Worm (Caenorhabditis elegans) whole organism, L1 larva: ENCODE results near the gene Y53F4B.23.

Experiments
- C04F5.9 ChIP-seq: sonication (generic microtip); optimal IDR thresholded peaks from 2 replicates; lab custom pipeline; 2016; ENCODE audit warnings: missing genetic modification characterization, missing compliant biosample characterization
- C34B4.2 ChIP-seq: sonication (generic microtip); optimal IDR thresholded peaks from 2 replicates; lab custom pipeline; 2017; ENCODE audit warnings: mild to moderate bottlenecking, missing genetic modification characterization, missing compliant biosample characterization
- Y116A8C.19 ChIP-seq: sonication (generic microtip); optimal IDR thresholded peaks from 2 replicates; lab custom pipeline; 2016; ENCODE audit warnings: missing compliant biosample characterization, missing genetic modification characterization, borderline replicate concordance
- alr-1 ChIP-seq: fragments of 200-800 bp; sonication (Bioruptor generic); optimal IDR thresholded peaks from 2 replicates; lab custom pipeline; 2018; ENCODE audit warnings: borderline replicate concordance, mild to moderate bottlenecking, missing genetic modification characterization, missing compliant biosample characterization
- aly-2 ChIP-seq: fragments of 150-350 bp; optimal IDR thresholded peaks from 2 replicates; lab custom pipeline; 2014; ENCODE audit warnings: missing biosample characterization, missing genetic modification characterization
- ama-1 ChIP-seq: fragments of 150-350 bp; optimal IDR thresholded peaks from 2 replicates; lab custom pipeline; 2014
- blmp-1 ChIP-seq: fragments of 150-350 bp; optimal IDR thresholded peaks from 2 replicates; lab custom pipeline; 2014; ENCODE audit warnings: missing biosample characterization, missing genetic modification characterization
- ceh-63 ChIP-seq: fragments of 200-800 bp; sonication (Bioruptor generic); optimal IDR thresholded peaks from 2 replicates; lab custom pipeline; 2018; ENCODE audit warnings: mild to moderate bottlenecking, missing genetic modification characterization, missing compliant biosample characterization
- ceh-8 ChIP-seq: fragments of 200-800 bp; sonication (Bioruptor generic); optimal IDR thresholded peaks from 2 replicates; lab custom pipeline; 2018; ENCODE audit warnings: mild to moderate bottlenecking, missing genetic modification characterization, moderate library complexity, missing compliant biosample characterization
- ceh-82 ChIP-seq, 3 experiments: fragments of 150-350 bp in 1 of 3; sonication (generic microtip) in 2 of 3; optimal IDR thresholded peaks; 2 replicates each; lab custom pipeline; 2014 to 2017; ENCODE audit warnings: missing biosample characterization in 3 of 3, missing genetic modification characterization in 3 of 3
- ceh-88 ChIP-seq: fragments of 200-800 bp; sonication (Bioruptor generic); IDR thresholded peaks from 2 replicates; pipeline ENCODE4 v1.3.6; 2022; ENCODE audit warnings: missing genetic modification characterization, missing compliant biosample characterization
- ceh-90 ChIP-seq: sonication (generic microtip); optimal IDR thresholded peaks from 2 replicates; lab custom pipeline; 2016; ENCODE audit warnings: missing genetic modification characterization, missing compliant biosample characterization
- ces-1 ChIP-seq: fragments of 150-350 bp; optimal IDR thresholded peaks from 2 replicates; lab custom pipeline; 2014; ENCODE audit warnings: missing biosample characterization, missing genetic modification reagents, missing genetic modification characterization
- dpl-1 ChIP-seq, 3 experiments: fragments of 150-350 bp in 2 of 3; sonication (generic microtip) in 1 of 3; optimal IDR thresholded peaks; 2 replicates each; lab custom pipeline; 2014 to 2017; ENCODE audit warnings: missing biosample characterization in 3 of 3, missing genetic modification characterization in 3 of 3, missing genetic modification reagents in 3 of 3
- dsc-1 ChIP-seq: sonication (generic microtip); optimal IDR thresholded peaks from 2 replicates; lab custom pipeline; 2016; ENCODE audit warnings: mild to moderate bottlenecking, missing genetic modification characterization, missing compliant biosample characterization
- efl-3 ChIP-seq: fragments of 200-800 bp; sonication (Bioruptor generic); optimal IDR thresholded peaks from 2 replicates; lab custom pipeline; 2018; ENCODE audit warnings: mild to moderate bottlenecking, missing genetic modification characterization, missing compliant biosample characterization
- egl-27 ChIP-seq, 2 experiments: fragments of 150-350 bp in 1 of 2; sonication (generic microtip); optimal IDR thresholded peaks; 3 replicates each; lab custom pipeline; 2017 to 2018; ENCODE audit warnings: missing biosample characterization in 2 of 2, missing genetic modification characterization in 2 of 2, missing genetic modification reagents in 2 of 2
- elt-2 ChIP-seq: sonication (generic microtip); optimal IDR thresholded peaks from 2 replicates; lab custom pipeline; 2016; ENCODE audit warnings: missing genetic modification characterization, mild to moderate bottlenecking, inconsistent platforms, missing compliant biosample characterization, missing genetic modification reagents
- elt-3 ChIP-seq, 6 experiments: fragments of 150-350 bp in 1 of 6; sonication (generic microtip); optimal IDR thresholded peaks; 2 replicates each; lab custom pipeline; 2017 to 2018; ENCODE audit warnings: missing biosample characterization in 6 of 6, missing genetic modification characterization in 6 of 6, inconsistent platforms in 1 of 6
- fkh-10 ChIP-seq: sonication (generic microtip); optimal IDR thresholded peaks from 2 replicates; lab custom pipeline; 2017; ENCODE audit warnings: missing biosample characterization, missing genetic modification reagents, missing genetic modification characterization
- fkh-8 ChIP-seq: sonication (generic microtip); optimal IDR thresholded peaks from 2 replicates; lab custom pipeline; 2016; ENCODE audit warnings: mild to moderate bottlenecking, missing genetic modification characterization, missing compliant biosample characterization
- fos-1 ChIP-seq: fragments of 150-350 bp; optimal IDR thresholded peaks from 2 replicates; lab custom pipeline; 2014; ENCODE audit warnings: missing biosample characterization, missing genetic modification characterization
- grh-1 ChIP-seq: fragments of 200-800 bp; sonication (Bioruptor generic); IDR thresholded peaks from 2 replicates; pipeline ENCODE4 v1.3.6; 2022; ENCODE audit warnings: missing genetic modification reagents, missing genetic modification characterization, missing compliant biosample characterization
- hlh-4 ChIP-seq: sonication (generic microtip); optimal IDR thresholded peaks from 2 replicates; lab custom pipeline; 2016; ENCODE audit warnings: mild to moderate bottlenecking, missing genetic modification characterization, missing compliant biosample characterization
- hpl-2 ChIP-seq: fragments of 150-350 bp; optimal IDR thresholded peaks from 2 replicates; lab custom pipeline; 2014; ENCODE audit warnings: missing biosample characterization, missing genetic modification reagents, missing genetic modification characterization
- irx-1 ChIP-seq: sonication (generic microtip); optimal IDR thresholded peaks from 2 replicates; lab custom pipeline; 2016; ENCODE audit warnings: missing genetic modification characterization, missing compliant biosample characterization
- jun-1 ChIP-seq: fragments of 150-350 bp; optimal IDR thresholded peaks from 2 replicates; lab custom pipeline; 2014; ENCODE audit warnings: missing biosample characterization, missing genetic modification reagents, missing genetic modification characterization
- lin-14 ChIP-seq: fragments of 200-800 bp; sonication (Bioruptor generic); optimal IDR thresholded peaks from 2 replicates; lab custom pipeline; 2018; ENCODE audit warnings: mild to moderate bottlenecking, missing genetic modification characterization, moderate library complexity, missing compliant biosample characterization
- mdl-1 ChIP-seq, 2 experiments: fragments of 150-350 bp; optimal IDR thresholded peaks; 2 replicates each; lab custom pipeline; 2014 to 2017; ENCODE audit warnings: missing biosample characterization in 2 of 2, missing genetic modification characterization in 2 of 2, inconsistent platforms in 1 of 2
- mef-2 ChIP-seq: fragments of 150-350 bp; optimal IDR thresholded peaks from 2 replicates; lab custom pipeline; 2014; ENCODE audit warnings: missing biosample characterization, missing genetic modification characterization
- mep-1 ChIP-seq: fragments of 150-350 bp; optimal IDR thresholded peaks from 2 replicates; lab custom pipeline; 2014; ENCODE audit warnings: missing biosample characterization, missing genetic modification characterization
- nhr-11 ChIP-seq: fragments of 150-350 bp; optimal IDR thresholded peaks from 2 replicates; lab custom pipeline; 2014; ENCODE audit warnings: missing biosample characterization, missing genetic modification characterization
- nhr-12 ChIP-seq: sonication (generic microtip); optimal IDR thresholded peaks from 2 replicates; lab custom pipeline; 2017; ENCODE audit warnings: missing biosample characterization, missing genetic modification characterization
- nhr-20 ChIP-seq: sonication (generic microtip); optimal IDR thresholded peaks from 2 replicates; lab custom pipeline; 2016; ENCODE audit warnings: mild to moderate bottlenecking, missing genetic modification characterization, missing compliant biosample characterization
- nhr-47 ChIP-seq: sonication (generic microtip); optimal IDR thresholded peaks from 2 replicates; lab custom pipeline; 2016; ENCODE audit warnings: mild to moderate bottlenecking, missing genetic modification characterization, moderate library complexity, missing compliant biosample characterization
- nhr-71 ChIP-seq: sonication (generic microtip); optimal IDR thresholded peaks from 2 replicates; lab custom pipeline; 2016; ENCODE audit warnings: mild to moderate bottlenecking, missing genetic modification characterization, moderate library complexity, missing compliant biosample characterization
- nhr-76 ChIP-seq: sonication (generic microtip); optimal IDR thresholded peaks from 2 replicates; lab custom pipeline; 2017; ENCODE audit warnings: missing biosample characterization, missing genetic modification characterization
- nhr-84 ChIP-seq: sonication (generic microtip); optimal IDR thresholded peaks from 2 replicates; lab custom pipeline; 2017; ENCODE audit warnings: missing biosample characterization, missing genetic modification characterization
- pax-3 ChIP-seq: fragments of 200-800 bp; sonication (Bioruptor generic); optimal IDR thresholded peaks from 2 replicates; lab custom pipeline; 2018; ENCODE audit warnings: mild to moderate bottlenecking, missing genetic modification characterization, moderate library complexity, missing compliant biosample characterization
- pqm-1 ChIP-seq: sonication (generic microtip); optimal IDR thresholded peaks from 3 replicates; lab custom pipeline; 2017; ENCODE audit warnings: missing biosample characterization, missing genetic modification characterization
- snu-23 ChIP-seq: sonication (generic microtip); optimal IDR thresholded peaks from 2 replicates; lab custom pipeline; 2016; ENCODE audit warnings: missing genetic modification characterization, missing compliant biosample characterization
- sup-37 ChIP-seq: fragments of 200-800 bp; sonication (Bioruptor generic); optimal IDR thresholded peaks from 2 replicates; lab custom pipeline; 2018; ENCODE audit warnings: mild to moderate bottlenecking, missing genetic modification characterization, missing compliant biosample characterization
- tbx-2 ChIP-seq: sonication (generic microtip); optimal IDR thresholded peaks from 2 replicates; lab custom pipeline; 2016; ENCODE audit warnings: missing genetic modification characterization, missing compliant biosample characterization
- tlp-1 ChIP-seq: fragments of 150-350 bp; optimal IDR thresholded peaks from 2 replicates; lab custom pipeline; 2014; ENCODE audit warnings: missing biosample characterization, missing genetic modification characterization
- unc-130 ChIP-seq: fragments of 150-350 bp; optimal IDR thresholded peaks from 2 replicates; lab custom pipeline; 2017; ENCODE audit warnings: missing biosample characterization, missing genetic modification characterization, inconsistent platforms
- unc-30 ChIP-seq: sonication (generic microtip); optimal IDR thresholded peaks from 2 replicates; lab custom pipeline; 2017; ENCODE audit warnings: missing biosample characterization, missing genetic modification characterization
- vab-15 ChIP-seq: sonication (generic microtip); optimal IDR thresholded peaks from 2 replicates; lab custom pipeline; 2017; ENCODE audit warnings: missing genotype, mild to moderate bottlenecking, missing genetic modification characterization, missing compliant biosample characterization
- xbp-1 ChIP-seq: sonication (generic microtip); optimal IDR thresholded peaks from 2 replicates; lab custom pipeline; 2016; ENCODE audit warnings: missing genetic modification characterization, missing compliant biosample characterization
- zag-1 ChIP-seq: fragments of 150-350 bp; optimal IDR thresholded peaks from 2 replicates; lab custom pipeline; 2014; ENCODE audit warnings: missing biosample characterization, missing genetic modification characterization
- zip-4 ChIP-seq: fragments of 200-800 bp; sonication (Bioruptor generic); optimal IDR thresholded peaks from 2 replicates; lab custom pipeline; 2018; ENCODE audit warnings: mild to moderate bottlenecking, missing genetic modification characterization, moderate library complexity, missing compliant biosample characterization
- ztf-11 ChIP-seq, 2 experiments: sonication (generic microtip); optimal IDR thresholded peaks; 2 replicates each; lab custom pipeline; 2016 to 2017; ENCODE audit warnings: missing genetic modification characterization in 2 of 2, missing biosample characterization in 1 of 2, missing compliant biosample characterization in 1 of 2

The Y53F4B.23 gene

DNA sequence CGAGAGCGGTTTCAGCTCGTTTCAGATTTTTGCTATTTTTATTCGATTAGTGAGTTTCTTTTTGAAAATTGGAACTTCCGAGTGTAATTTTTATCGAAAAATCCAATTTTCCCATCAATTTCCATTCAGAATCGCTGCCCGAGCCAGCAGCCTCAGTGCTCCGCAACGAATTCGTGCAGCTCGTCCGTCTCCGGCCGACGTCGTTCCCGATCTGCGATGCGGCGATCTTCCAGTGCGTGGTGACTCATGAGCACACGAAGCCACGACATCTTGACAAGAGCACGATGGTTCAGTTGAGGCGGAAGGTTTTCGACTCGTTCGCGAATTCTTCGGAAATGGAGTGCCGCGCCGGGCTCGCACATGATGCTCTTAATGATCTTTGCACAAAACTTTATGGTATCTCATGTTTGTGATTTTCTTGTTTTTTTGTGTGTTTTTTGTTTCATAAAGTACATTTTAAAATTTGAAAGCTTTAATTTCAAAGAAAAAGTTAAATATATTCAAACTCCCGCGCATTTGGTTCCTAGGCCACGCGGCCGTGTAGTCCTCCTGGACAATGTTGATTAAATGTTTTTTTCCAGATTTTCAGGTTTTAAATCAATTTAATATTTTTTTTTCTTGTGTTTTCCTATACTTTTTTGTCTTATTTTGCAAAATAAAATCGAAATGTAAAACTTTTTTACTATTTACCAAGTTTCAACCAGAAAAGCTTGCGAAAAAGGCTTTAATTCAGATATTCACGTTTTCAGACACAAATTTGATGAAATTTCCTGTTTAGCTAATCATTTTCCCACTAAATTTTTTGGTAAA, 35.0 kb upstream of the Y53F4B.23 start (continued):
- TF ChIP-seq unc-30, result no peak
- no peak for TF ChIP-seq ama-1 (lab: Kevin White, UChicago)
- TF ChIP-seq xbp-1 (tag; lab: Kevin White, UChicago), result peak; percentile 83
- no peak for TF ChIP-seq nhr-76 (tag; lab: Kevin White, UChicago)
- TF ChIP-seq egl-27 (tag; optimal IDR thresholded peaks at IDR 0.05; lab: Kevin White, UChicago), result no peak
- peak in 1 of 2 experiments; percentile 38 for TF ChIP-seq mdl-1 (tag; optimal IDR thresholded peaks at IDR 0.05; lab: Kevin White, UChicago)
- TF ChIP-seq fkh-8 (tag; lab: Kevin White, UChicago), result peak; percentile 75
- no peak for TF ChIP-seq aly-2
- peak; percentile 53 for TF ChIP-seq mep-1 (tag; lab: Kevin White, UChicago)
- TF ChIP-seq nhr-84, result no peak
- TF ChIP-seq Y116A8C.19 (tag; lab: Kevin White, UChicago), result peak; percentile 51
- no peak for TF ChIP-seq zag-1
- peak; percentile 86 for TF ChIP-seq hlh-4 (tag; lab: Kevin White, UChicago)
- TF ChIP-seq efl-3 (GFP tag; lab: Kevin White, UChicago), result peak; percentile 24
- no peak for TF ChIP-seq C34B4.2 (tag; lab: Kevin White, UChicago)
- TF ChIP-seq mef-2 (tag; lab: Kevin White, UChicago), result no peak
- no peak for TF ChIP-seq lin-14 (GFP tag; lab: Kevin White, UChicago)
- TF ChIP-seq nhr-71, result peak; percentile 90
- TF ChIP-seq ceh-8 (GFP tag; lab: Kevin White, UChicago), result no peak
- no peak for TF ChIP-seq zip-4 (GFP tag; lab: Kevin White, UChicago)
- TF ChIP-seq dpl-1 (GFP tag; optimal IDR thresholded peaks at IDR 0.05; lab: Kevin White, UChicago), result peak; percentile 89 to 93 (median 93)
- no peak for TF ChIP-seq pqm-1
- peak; percentile 58 for TF ChIP-seq elt-2 (tag; lab: Kevin White, UChicago)
- TF ChIP-seq nhr-11, result no peak
- TF ChIP-seq hpl-2 (GFP tag; lab: Kevin White, UChicago), result no peak
- peak; percentile 87 for TF ChIP-seq tbx-2
- peak; percentile 92 for TF ChIP-seq dsc-1 (tag; lab: Kevin White, UChicago)
- no peak for TF ChIP-seq elt-3 (tag; optimal IDR thresholded peaks at IDR 0.05; lab: Kevin White, UChicago)
- peak; percentile 33; the same call in 1 of the 2 replicates for TF ChIP-seq ceh-88 (GFP tag; lab: Robert Waterston, UW)
- peak in 1 of 2 experiments; percentile 94 for TF ChIP-seq ztf-11 (tag; optimal IDR thresholded peaks at IDR 0.05; lab: Kevin White, UChicago)
- TF ChIP-seq sup-37, result peak; percentile 5
- TF ChIP-seq nhr-20 (tag; lab: Kevin White, UChicago), result peak; percentile 84
- peak; percentile 92 for TF ChIP-seq pax-3 (tag; lab: Kevin White, UChicago)
- TF ChIP-seq ceh-90 (tag; lab: Kevin White, UChicago), result peak; percentile 97
- peak; percentile 81 for TF ChIP-seq C04F5.9
- TF ChIP-seq ces-1 (GFP tag; lab: Kevin White, UChicago), result no peak
- peak; percentile 31 to 35 (median 32) for TF ChIP-seq ceh-82 (tag; optimal IDR thresholded peaks at IDR 0.05; lab: Kevin White, UChicago)
- TF ChIP-seq jun-1 (tag; lab: Kevin White, UChicago), result no peak
- TF ChIP-seq snu-23 (GFP tag; lab: Kevin White, UChicago), result peak; percentile 85
- TF ChIP-seq ceh-63 (GFP tag; lab: Kevin White, UChicago), result no peak
- no peak for TF ChIP-seq tlp-1 (tag; lab: Kevin White, UChicago)
- peak; percentile 7 for TF ChIP-seq fos-1 (tag; lab: Kevin White, UChicago)
- TF ChIP-seq nhr-47 (tag; lab: Kevin White, UChicago), result peak; percentile 92
- TF ChIP-seq unc-130 (tag; lab: Kevin White, UChicago), result peak; percentile 54
- TF ChIP-seq nhr-12 (tag; lab: Kevin White, UChicago), result no peak
- TF ChIP-seq irx-1 (tag; lab: Kevin White, UChicago), result peak; percentile 95
- TF ChIP-seq alr-1 (tag; lab: Kevin White, UChicago), result no peak
- peak; percentile 91 for TF ChIP-seq vab-15
- TF ChIP-seq blmp-1 (tag; lab: Kevin White, UChicago), result peak; percentile 6
- no peak for TF ChIP-seq fkh-10 (GFP tag; lab: Kevin White, UChicago)
- peak; percentile 51; the same call in 1 of the 2 replicates for TF ChIP-seq grh-1 (GFP tag; lab: Robert Waterston, UW)
